Fruit fly (Drosophila melanogaster) whole organism, embryonic: Measurements from ENCODE around the gene InR.

Source experiments
- Bdp1 ChIP-seq: fragments of 200-800 bp; sonication (Bioruptor generic); optimal IDR thresholded peaks from 3 replicates; lab custom pipeline; 2016; ENCODE audit warnings: missing biosample characterization, missing genetic modification characterization
- BtbVII ChIP-seq: fragments of 200-800 bp; sonication (Bioruptor generic); optimal IDR thresholded peaks from 3 replicates; lab custom pipeline; 2017; ENCODE audit warnings: missing biosample characterization, mild to moderate bottlenecking, missing genetic modification characterization
- CG10321 ChIP-seq: fragments of 200-800 bp; sonication (Bioruptor generic); IDR thresholded peaks from 2 replicates; pipeline ENCODE4 v1.3.6; 2022; ENCODE audit warnings: missing biosample characterization, missing genetic modification characterization
- CG10366 ChIP-seq: fragments of 200-800 bp; sonication (Bioruptor generic); IDR thresholded peaks from 2 replicates; pipeline ENCODE4 v1.3.6; 2022; ENCODE audit warnings: missing biosample characterization, missing genetic modification characterization
- CG10431 ChIP-seq: fragments of 200-800 bp; sonication (Bioruptor generic); optimal IDR thresholded peaks from 3 replicates; lab custom pipeline; 2018; ENCODE audit warnings: missing biosample characterization, mild to moderate bottlenecking, missing genetic modification characterization
- CG11560 ChIP-seq: fragments of 200-800 bp; sonication (Bioruptor generic); IDR thresholded peaks from 3 replicates; pipeline ENCODE4 v1.3.6; 2022; ENCODE audit warnings: missing biosample characterization, missing genetic modification characterization
- CG11696 ChIP-seq: fragments of 200-800 bp; sonication (Bioruptor generic); IDR thresholded peaks from 2 replicates; pipeline ENCODE4 v1.3.6; 2022; ENCODE audit warnings: missing biosample characterization, missing genetic modification characterization
- CG11723 ChIP-seq: fragments of 200-800 bp; sonication (Bioruptor generic); optimal IDR thresholded peaks from 2 replicates; lab custom pipeline; 2017; ENCODE audit warnings: missing biosample characterization, mild to moderate bottlenecking, missing genetic modification characterization
- CG12744 ChIP-seq: fragments of 200-800 bp; sonication (Bioruptor generic); optimal IDR thresholded peaks from 2 replicates; lab custom pipeline; 2016; ENCODE audit warnings: missing biosample characterization, missing genetic modification characterization
- CG13123 ChIP-seq: fragments of 200-800 bp; sonication (Bioruptor generic); optimal IDR thresholded peaks from 2 replicates; lab custom pipeline; 2016; ENCODE audit warnings: missing biosample characterization, missing genetic modification characterization
- CG14441 ChIP-seq: fragments of 200-800 bp; sonication (Bioruptor generic); IDR thresholded peaks from 2 replicates; pipeline ENCODE4 v1.3.6; 2022; ENCODE audit warnings: missing biosample characterization, missing genetic modification characterization
- CG1529 ChIP-seq: fragments of 200-800 bp; sonication (Bioruptor generic); optimal IDR thresholded peaks from 3 replicates; lab custom pipeline; 2018; ENCODE audit warnings: missing biosample characterization, missing genetic modification characterization
- CG18011 ChIP-seq: fragments of 200-800 bp; sonication (Bioruptor generic); optimal IDR thresholded peaks from 2 replicates; lab custom pipeline; 2017; ENCODE audit warnings: missing biosample characterization, missing genetic modification characterization, mild to moderate bottlenecking, moderate library complexity, missing genotype
- CG18262 ChIP-seq: fragments of 200-800 bp; optimal IDR thresholded peaks from 3 replicates; lab custom pipeline; 2019; ENCODE audit warnings: missing biosample characterization, mild to moderate bottlenecking, missing genetic modification characterization, moderate library complexity
- CG18599 ChIP-seq: fragments of 200-800 bp; sonication (Bioruptor generic); optimal IDR thresholded peaks from 3 replicates; lab custom pipeline; 2017; ENCODE audit warnings: missing biosample characterization, missing genetic modification characterization, mild to moderate bottlenecking, moderate library complexity, missing genetic modification reagents
- CG2129 ChIP-seq: fragments of 200-800 bp; sonication (Bioruptor generic); IDR thresholded peaks from 2 replicates; pipeline ENCODE4 v1.3.6; 2022; ENCODE audit warnings: missing biosample characterization, missing genetic modification characterization; ENCODE audit not compliant: partially characterized antibody
- CG30431 ChIP-seq: fragments of 200-800 bp; sonication (Bioruptor generic); optimal IDR thresholded peaks from 2 replicates; lab custom pipeline; 2017; ENCODE audit warnings: missing biosample characterization, missing genetic modification characterization
- CG32532 ChIP-seq: fragments of 200-800 bp; sonication (Bioruptor generic); IDR thresholded peaks from 2 replicates; pipeline ENCODE4 v1.3.6; 2022; ENCODE audit warnings: missing biosample characterization, missing genetic modification characterization
- CG43689 ChIP-seq: fragments of 200-800 bp; sonication (Bioruptor generic); IDR thresholded peaks from 2 replicates; pipeline ENCODE4 v1.3.6; 2022; ENCODE audit warnings: missing biosample characterization, missing genetic modification characterization
- CG5245 ChIP-seq: fragments of 200-800 bp; sonication (Bioruptor generic); optimal IDR thresholded peaks from 3 replicates; lab custom pipeline; 2016; ENCODE audit warnings: missing biosample characterization, missing genetic modification characterization
- CG6175 ChIP-seq: fragments of 200-800 bp; sonication (Bioruptor generic); IDR thresholded peaks from 3 replicates; pipeline ENCODE4 v1.3.6; 2022; ENCODE audit warnings: missing biosample characterization, missing genetic modification characterization
- CG6765 ChIP-seq: fragments of 200-800 bp; sonication (Bioruptor generic); optimal IDR thresholded peaks from 3 replicates; lab custom pipeline; 2017; ENCODE audit warnings: missing biosample characterization, mild to moderate bottlenecking, missing genetic modification characterization
- CG8089 ChIP-seq: fragments of 200-800 bp; sonication (Bioruptor generic); optimal IDR thresholded peaks from 3 replicates; lab custom pipeline; 2016; ENCODE audit warnings: missing biosample characterization, missing genetic modification characterization
- Dad ChIP-seq: fragments of 200-800 bp; sonication (Bioruptor generic); optimal IDR thresholded peaks from 3 replicates; lab custom pipeline; 2016; ENCODE audit warnings: missing biosample characterization, missing genetic modification characterization
- Dfd ChIP-seq, 2 experiments: fragments of >200 bp; optimal IDR thresholded peaks; 2 replicates each; lab custom pipeline; 2017; ENCODE audit warnings: missing biosample characterization in 2 of 2, missing genetic modification characterization in 2 of 2
- Dll ChIP-seq: fragments of 200-800 bp; sonication (Bioruptor generic); IDR thresholded peaks from 4 replicates; pipeline ENCODE4 v1.3.6; 2022; ENCODE audit warnings: missing biosample characterization, missing genetic modification characterization; ENCODE audit not compliant: partially characterized antibody
- Dp ChIP-seq: fragments of 200-800 bp; sonication (Bioruptor generic); optimal IDR thresholded peaks from 2 replicates; lab custom pipeline; 2018; ENCODE audit warnings: missing biosample characterization, mild to moderate bottlenecking, missing genetic modification characterization, moderate library complexity
- Hr39 ChIP-seq: fragments of >200 bp; optimal IDR thresholded peaks from 2 replicates; lab custom pipeline; 2017
- Max ChIP-seq: fragments of 200-800 bp; sonication (Bioruptor generic); optimal IDR thresholded peaks from 2 replicates; lab custom pipeline; 2016; ENCODE audit warnings: missing biosample characterization, mild to moderate bottlenecking, missing genetic modification characterization
- Neu2 ChIP-seq: fragments of 200-800 bp; sonication (Bioruptor generic); optimal IDR thresholded peaks from 3 replicates; lab custom pipeline; 2016; ENCODE audit warnings: missing biosample characterization, missing genetic modification characterization, borderline replicate concordance
- Optix ChIP-seq: fragments of 200-800 bp; sonication (Bioruptor generic); IDR thresholded peaks from 3 replicates; pipeline ENCODE4 v1.3.6; 2022; ENCODE audit warnings: missing biosample characterization, missing genetic modification characterization
- Ravus ChIP-seq: fragments of 200-800 bp; sonication (Bioruptor generic); IDR thresholded peaks from 2 replicates; pipeline ENCODE4 v1.3.6; 2022; ENCODE audit warnings: missing biosample characterization, missing genetic modification characterization
- Six4 ChIP-seq: fragments of 200-800 bp; sonication (Bioruptor generic); optimal IDR thresholded peaks from 2 replicates; lab custom pipeline; 2016; ENCODE audit warnings: missing biosample characterization, missing genetic modification characterization
- Sox102F ChIP-seq: fragments of 200-800 bp; sonication (Bioruptor generic); optimal IDR thresholded peaks from 2 replicates; lab custom pipeline; 2018; ENCODE audit warnings: missing biosample characterization, mild to moderate bottlenecking, missing genetic modification characterization, moderate library complexity
- Sry-δ ChIP-seq: fragments of 200-800 bp; sonication (Bioruptor generic); optimal IDR thresholded peaks from 2 replicates; lab custom pipeline; 2016; ENCODE audit warnings: missing biosample characterization, missing genetic modification characterization
- Ssrp ChIP-seq: fragments of 200-800 bp; sonication (Bioruptor generic); optimal IDR thresholded peaks from 2 replicates; lab custom pipeline; 2018; ENCODE audit warnings: missing biosample characterization, mild to moderate bottlenecking, missing genetic modification characterization, moderate library complexity
- Tbp ChIP-seq: fragments of >200 bp; optimal IDR thresholded peaks from 2 replicates; lab custom pipeline; 2018; ENCODE audit warnings: missing biosample characterization, missing genetic modification characterization
- ara ChIP-seq: fragments of 200-800 bp; sonication (Bioruptor generic); IDR thresholded peaks from 2 replicates; pipeline ENCODE4 v1.3.6; 2022; ENCODE audit warnings: missing biosample characterization, missing genetic modification characterization
- bcd ChIP-seq: fragments of 200-800 bp; sonication (Bioruptor generic); optimal IDR thresholded peaks from 2 replicates; lab custom pipeline; 2017; ENCODE audit warnings: missing biosample characterization, mild to moderate bottlenecking, missing genetic modification characterization
- chn ChIP-seq: fragments of 200-800 bp; sonication (Bioruptor generic); optimal IDR thresholded peaks from 2 replicates; lab custom pipeline; 2016; ENCODE audit warnings: missing biosample characterization, missing genetic modification characterization
- corto ChIP-seq: fragments of 200-800 bp; sonication (Bioruptor generic); optimal IDR thresholded peaks from 2 replicates; lab custom pipeline; 2016; ENCODE audit warnings: missing biosample characterization, mild to moderate bottlenecking, missing genetic modification characterization, moderate library complexity
- ham ChIP-seq: fragments of 200-800 bp; sonication (Bioruptor generic); IDR thresholded peaks from 2 replicates; pipeline ENCODE4 v1.3.6; 2022; ENCODE audit warnings: missing biosample characterization, missing genetic modification characterization
- hbn ChIP-seq: fragments of 200-800 bp; sonication (Bioruptor generic); IDR thresholded peaks from 2 replicates; pipeline ENCODE4 v1.3.6; 2022; ENCODE audit warnings: missing biosample characterization, missing genetic modification characterization; ENCODE audit not compliant: partially characterized antibody
- jing ChIP-seq: fragments of 200-800 bp; sonication (Bioruptor generic); optimal IDR thresholded peaks from 2 replicates; lab custom pipeline; 2018; ENCODE audit warnings: missing biosample characterization, mild to moderate bottlenecking, missing genetic modification characterization
- lab ChIP-seq: fragments of 200-800 bp; sonication (Bioruptor generic); optimal IDR thresholded peaks from 3 replicates; lab custom pipeline; 2017; ENCODE audit warnings: missing biosample characterization, missing genetic modification characterization, mild to moderate bottlenecking, moderate library complexity, missing genetic modification reagents
- nom ChIP-seq: fragments of 200-800 bp; sonication (Bioruptor generic); optimal IDR thresholded peaks from 2 replicates; lab custom pipeline; 2017; ENCODE audit warnings: missing biosample characterization, missing genetic modification characterization, mild to moderate bottlenecking, moderate library complexity, missing genetic modification reagents
- ro ChIP-seq: fragments of 200-800 bp; sonication (Bioruptor generic); IDR thresholded peaks from 2 replicates; pipeline ENCODE4 v1.3.6; 2022; ENCODE audit warnings: missing biosample characterization, missing genetic modification characterization
- salm ChIP-seq: fragments of 200-800 bp; sonication (Bioruptor generic); optimal IDR thresholded peaks from 2 replicates; lab custom pipeline; 2018; ENCODE audit warnings: missing biosample characterization, mild to moderate bottlenecking, missing genetic modification characterization
- vfl ChIP-seq: fragments of 200-800 bp; sonication (Bioruptor generic); optimal IDR thresholded peaks from 2 replicates; lab custom pipeline; 2016; ENCODE audit warnings: missing biosample characterization, missing genetic modification characterization
- vnd ChIP-seq: fragments of 200-800 bp; sonication (Bioruptor generic); IDR thresholded peaks from 3 replicates; pipeline ENCODE4 v1.3.6; 2022; ENCODE audit warnings: missing biosample characterization, missing genetic modification characterization; ENCODE audit not compliant: partially characterized antibody
- zen ChIP-seq: fragments of 200-800 bp; sonication (Bioruptor generic); optimal IDR thresholded peaks from 3 replicates; lab custom pipeline; 2018; ENCODE audit warnings: missing biosample characterization, mild to moderate bottlenecking, missing genetic modification characterization, moderate library complexity

InR gene

DNA sequence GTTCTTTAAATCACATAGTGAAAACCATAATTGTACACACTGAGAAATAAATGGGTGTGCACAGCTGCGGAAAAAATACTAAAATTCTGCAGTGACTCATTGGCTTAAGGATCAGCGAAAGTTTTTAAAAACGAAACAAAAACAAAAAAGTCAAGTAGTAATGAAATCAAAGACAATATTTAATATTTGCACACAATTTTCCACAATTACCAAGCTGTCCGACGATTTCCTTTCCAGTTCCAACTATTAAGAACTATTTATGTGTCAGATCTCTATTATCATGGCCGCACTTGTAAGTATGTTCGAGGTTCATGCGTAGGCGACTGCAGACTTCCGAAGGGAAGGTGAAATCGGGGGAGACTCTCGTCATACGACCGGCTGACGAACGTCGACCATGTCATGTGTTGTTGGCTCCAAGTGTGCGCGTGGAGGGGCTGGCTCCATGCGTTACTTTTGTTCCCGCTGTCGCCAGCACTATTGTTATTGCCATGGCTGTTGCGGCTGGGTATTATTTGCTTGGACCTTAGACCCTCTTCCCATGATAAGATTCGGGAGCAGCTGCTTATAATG lies 4.2 kb downstream of the InR start (continued):
- peak; percentile 5 for TF ChIP-seq CG11723
- no peak for TF ChIP-seq Dll (GFP tag; lab: Robert Waterston, UW)
- TF ChIP-seq ara (GFP tag; lab: Robert Waterston, UW), result no peak
- TF ChIP-seq salm (tag; lab: Kevin White, UChicago), result no peak
- TF ChIP-seq CG18011, result no peak
- TF ChIP-seq corto (GFP tag; lab: Kevin White, UChicago), result no peak
- TF ChIP-seq CG14441 (GFP tag; lab: Robert Waterston, UW), result no peak
- TF ChIP-seq vnd (GFP tag; lab: Robert Waterston, UW), result no peak
- no peak for TF ChIP-seq Ravus
- TF ChIP-seq Optix, result no peak
- peak; percentile 53 for TF ChIP-seq Dad (GFP tag; lab: Kevin White, UChicago)
- peak; percentile 71 for TF ChIP-seq nom (GFP tag; lab: Kevin White, UChicago)
- no peak for TF ChIP-seq ro (GFP tag; lab: Robert Waterston, UW)
- TF ChIP-seq Max (GFP tag; lab: Kevin White, UChicago), result peak; percentile 42
- peak; percentile 32 for TF ChIP-seq jing (GFP tag; lab: Kevin White, UChicago)
- TF ChIP-seq Neu2, result no peak
- no peak for TF ChIP-seq CG6765
- no peak for TF ChIP-seq vfl (GFP tag; lab: Kevin White, UChicago)
- no peak for TF ChIP-seq zen (tag; lab: Kevin White, UChicago)
- TF ChIP-seq Dp (GFP tag; lab: Kevin White, UChicago), result no peak
- TF ChIP-seq Six4 (GFP tag; lab: Kevin White, UChicago), result peak; percentile 46
- TF ChIP-seq Sry-δ (GFP tag; lab: Kevin White, UChicago), result peak; percentile 13
- TF ChIP-seq BtbVII (GFP tag; lab: Kevin White, UChicago), result peak; percentile 50
- peak; percentile 40 for TF ChIP-seq CG8089 (GFP tag; lab: Kevin White, UChicago)
- no peak for TF ChIP-seq Tbp
- TF ChIP-seq CG10366 (GFP tag; lab: Robert Waterston, UW), result no peak
- TF ChIP-seq CG30431 (GFP tag; lab: Kevin White, UChicago), result peak; percentile 0
- TF ChIP-seq CG11696 (GFP tag; lab: Robert Waterston, UW), result no peak
- peak; percentile 62 for TF ChIP-seq lab
- TF ChIP-seq CG10431 (GFP tag; lab: Kevin White, UChicago), result no peak
- peak; percentile 53 for TF ChIP-seq CG18599
- peak; percentile 43 for TF ChIP-seq Ssrp (tag; lab: Kevin White, UChicago)
- TF ChIP-seq CG10321, result no peak
- TF ChIP-seq CG1529 (GFP tag; lab: Kevin White, UChicago), result peak; percentile 26
- TF ChIP-seq bcd, result peak; percentile 60
- TF ChIP-seq chn (GFP tag; lab: Kevin White, UChicago), result peak; percentile 7
- TF ChIP-seq CG6175, result no peak
- TF ChIP-seq Sox102F, result peak; percentile 68
- no peak for TF ChIP-seq ham (GFP tag; lab: Robert Waterston, UW)
- TF ChIP-seq CG18262 (tag; lab: Kevin White, UChicago), result peak; percentile 63
- TF ChIP-seq CG43689 (GFP tag; lab: Robert Waterston, UW), result no peak
- TF ChIP-seq CG12744, result peak; percentile 62
- TF ChIP-seq CG11560 (tag; lab: Robert Waterston, UW), result no peak
- no peak for TF ChIP-seq CG32532
- TF ChIP-seq Hr39 (lab: Kevin White, UChicago), result no peak
- peak; percentile 3 for TF ChIP-seq Bdp1 (GFP tag; lab: Kevin White, UChicago)
- TF ChIP-seq hbn (GFP tag; lab: Robert Waterston, UW), result no peak
- no peak for TF ChIP-seq CG13123 (GFP tag; lab: Kevin White, UChicago)
- TF ChIP-seq CG5245 (GFP tag; lab: Kevin White, UChicago), result no peak
- TF ChIP-seq CG2129 (GFP tag; lab: Robert Waterston, UW), result no peak
- TF ChIP-seq Dfd (GFP tag; optimal IDR thresholded peaks at IDR 0.05; lab: Kevin White, UChicago), result no peak
